Fruit fly (Drosophila melanogaster): ENCODE results near the gene CG32214.

CG32214 gene

DNA sequence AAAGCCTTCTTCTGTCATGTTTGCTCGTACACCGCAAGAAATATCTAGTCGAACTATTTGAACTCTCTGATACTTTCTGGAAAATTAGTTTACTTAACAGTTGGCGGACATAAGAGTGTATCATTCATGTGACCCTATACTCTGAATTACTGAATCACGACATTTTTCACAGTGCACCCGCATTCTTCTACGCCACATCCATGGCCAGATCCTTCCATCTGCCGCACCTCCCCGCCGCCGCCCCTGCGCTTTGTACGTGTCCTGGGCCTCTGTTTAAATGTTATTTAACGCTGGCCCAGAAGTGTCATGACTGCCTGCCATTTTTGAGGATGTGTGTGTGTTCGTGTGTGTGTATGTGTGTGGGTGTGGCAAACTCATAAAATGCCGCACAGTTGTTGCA, 45.5 kb downstream of the CG32214 start:
- TF ChIP-seq foxo (GFP tag; optimal IDR thresholded peaks at IDR 0.05): no peak
- TF ChIP-seq Hr83 (GFP tag; optimal IDR thresholded peaks at IDR 0.05; ENCODE audit: poor library complexity, severe bottlenecking): no peak
- TF ChIP-seq HLH106 (tag; optimal IDR thresholded peaks at IDR 0.05): no peak
- peak; percentile 70 for TF ChIP-seq Dfd (GFP tag; optimal IDR thresholded peaks at IDR 0.05)
- TF ChIP-seq lola (GFP tag; optimal IDR thresholded peaks at IDR 0.05): no peak
- no peak for TF ChIP-seq fru (GFP tag; optimal IDR thresholded peaks at IDR 0.05)

DNA sequence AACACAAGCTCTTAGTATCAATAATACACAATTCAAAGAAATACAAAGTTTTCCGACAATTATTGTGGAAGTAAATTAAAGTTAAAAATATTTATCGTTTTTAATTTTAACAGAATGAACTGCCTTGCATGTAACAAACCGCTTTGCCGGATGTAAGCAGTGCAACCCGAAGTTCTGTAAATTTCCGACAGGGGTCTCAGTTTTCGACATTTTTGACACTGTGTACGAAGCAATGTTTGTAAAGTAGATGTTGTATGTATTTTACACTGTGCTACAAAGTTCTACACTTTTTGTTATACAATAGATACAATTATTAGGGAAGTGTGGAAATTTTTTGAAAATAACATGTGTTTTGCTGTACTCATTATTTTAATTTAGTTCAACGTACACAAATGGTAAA, 49.4 kb downstream of the CG32214 start:
- TF ChIP-seq pan (optimal IDR thresholded peaks at IDR 0.05) (no peak), CG9705 (GFP tag; optimal IDR thresholded peaks at IDR 0.05) (peak; percentile 73), OdsH (GFP tag; optimal IDR thresholded peaks at IDR 0.05) (no peak), Myc (optimal IDR thresholded peaks at IDR 0.05) (peak; percentile 42), foxo (GFP tag; optimal IDR thresholded peaks at IDR 0.05) (no peak), dmrt93B (GFP tag; optimal IDR thresholded peaks at IDR 0.05) (peak; percentile 84), usp (GFP tag; optimal IDR thresholded peaks at IDR 0.05) (no peak), Dfd (GFP tag; optimal IDR thresholded peaks at IDR 0.05) (no peak), Dif (GFP tag; optimal IDR thresholded peaks at IDR 0.05; ENCODE audit: partially characterized antibody) (no peak), Mio (GFP tag; optimal IDR thresholded peaks at IDR 0.05) (no peak), sv (GFP tag; optimal IDR thresholded peaks at IDR 0.05) (peak; percentile 60), tai (GFP tag; optimal IDR thresholded peaks at IDR 0.05) (no peak), h (GFP tag; optimal IDR thresholded peaks at IDR 0.05) (peak; percentile 62), rgr (GFP tag; optimal IDR thresholded peaks at IDR 0.05) (peak; percentile 65), dsf (GFP tag; optimal IDR thresholded peaks at IDR 0.05; ENCODE audit: borderline replicate concordance) (no peak), HLH106 (tag; optimal IDR thresholded peaks at IDR 0.05) (peak; percentile 66), fru (GFP tag; optimal IDR thresholded peaks at IDR 0.05) (peak; percentile 55), sage (GFP tag; optimal IDR thresholded peaks at IDR 0.05) (no peak), Vsx2 (GFP tag; optimal IDR thresholded peaks at IDR 0.05; ENCODE audit: partially characterized antibody) (no peak), ey (GFP tag; optimal IDR thresholded peaks at IDR 0.05) (no peak), Hr78 (GFP tag; optimal IDR thresholded peaks at IDR 0.05) (no peak), jim (GFP tag; optimal IDR thresholded peaks at IDR 0.05) (no peak), Abd-B (GFP tag; optimal IDR thresholded peaks at IDR 0.05) (no peak), woc (GFP tag; optimal IDR thresholded peaks at IDR 0.05) (no peak), N (GFP tag; optimal IDR thresholded peaks at IDR 0.05) (no peak), CG32264 (GFP tag; optimal IDR thresholded peaks at IDR 0.05) (no peak), Jra (GFP tag; optimal IDR thresholded peaks at IDR 0.05) (no peak), Hr83 (GFP tag; optimal IDR thresholded peaks at IDR 0.05; ENCODE audit: poor library complexity, severe bottlenecking) (peak; percentile 83), Rel (GFP tag; optimal IDR thresholded peaks at IDR 0.05) (no peak), Rel (tag; optimal IDR thresholded peaks at IDR 0.05) (no peak), br (GFP tag; optimal IDR thresholded peaks at IDR 0.05) (peak; percentile 47), lola (GFP tag; optimal IDR thresholded peaks at IDR 0.05) (no peak), brk (GFP tag; optimal IDR thresholded peaks at IDR 0.05) (no peak), GATAd (GFP tag; optimal IDR thresholded peaks at IDR 0.05) (no peak)

All from whole organism, wandering third instar larva.